Worm (Caenorhabditis elegans) whole organism, L4/young adult: ENCODE data around the gene F18E9.1.

Source experiments
- W03F9.2 ChIP-seq: fragments of 150-350 bp; optimal IDR thresholded peaks from 2 replicates; lab custom pipeline; 2014; ENCODE audit warnings: missing biosample characterization, missing genetic modification characterization
- dao-5 ChIP-seq: sonication (generic microtip); optimal IDR thresholded peaks from 2 replicates; lab custom pipeline; 2016; ENCODE audit warnings: missing genotype, missing genetic modification characterization, moderate library complexity, missing compliant biosample characterization
- him-1 ChIP-seq: sonication (generic microtip); optimal IDR thresholded peaks from 2 replicates; lab custom pipeline; 2016; ENCODE audit warnings: missing genotype, missing genetic modification reagents, missing genetic modification characterization, missing compliant biosample characterization

DNA sequence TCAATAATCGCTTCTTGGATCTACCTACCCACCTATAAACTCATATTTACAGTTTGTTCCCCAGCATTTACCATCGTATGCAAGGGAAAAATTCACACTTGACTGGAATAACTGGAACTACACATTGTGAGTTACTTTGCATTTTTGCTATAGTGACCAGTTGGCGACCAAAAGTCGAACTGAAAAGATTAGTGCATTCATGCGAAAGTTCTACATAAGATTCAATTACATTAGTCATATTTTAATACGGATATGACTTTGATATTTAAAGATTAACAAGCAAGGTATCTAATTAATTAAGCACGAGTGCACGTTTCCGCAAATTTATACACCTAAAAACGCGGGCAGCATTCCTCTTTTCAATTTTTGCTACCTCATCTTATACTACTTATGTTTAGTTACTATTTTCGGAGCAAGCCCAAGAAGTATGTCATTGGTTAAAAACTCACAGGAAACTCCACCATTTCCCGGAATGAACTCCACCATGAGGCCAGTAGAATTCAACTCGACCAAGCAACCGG is 30.3 kb upstream of the F18E9.1 start, which contains the start of gene jmjd-3.1:
- TF ChIP-seq him-1 (tag; lab: Kevin White, UChicago) (no peak), W03F9.2 (tag; lab: Kevin White, UChicago) (no peak), dao-5 (tag; lab: Kevin White, UChicago) (no peak)
